Fruit fly (Drosophila melanogaster) whole organism, embryonic: ENCODE data around the gene Nse4.

Experiments used
- Abd-B ChIP-seq: fragments of 200-800 bp; sonication (Bioruptor generic); optimal IDR thresholded peaks from 2 replicates; lab custom pipeline; 2018; ENCODE audit warnings: missing biosample characterization, mild to moderate bottlenecking, missing genetic modification characterization, moderate library complexity
- Asciz ChIP-seq: fragments of 200-800 bp; sonication (Bioruptor generic); optimal IDR thresholded peaks from 2 replicates; lab custom pipeline; 2017; ENCODE audit warnings: missing biosample characterization, mild to moderate bottlenecking, missing genetic modification characterization, missing genetic modification reagents
- CG10979 ChIP-seq: fragments of 200-800 bp; sonication (Bioruptor generic); optimal IDR thresholded peaks from 2 replicates; lab custom pipeline; 2018; ENCODE audit warnings: missing biosample characterization, mild to moderate bottlenecking, missing genetic modification characterization, moderate library complexity
- CG11456 ChIP-seq: fragments of 200-800 bp; sonication (Bioruptor generic); IDR thresholded peaks from 3 replicates; pipeline ENCODE4 v1.3.6; 2022; ENCODE audit warnings: missing biosample characterization, missing genetic modification characterization
- CG11504 ChIP-seq: fragments of 200-800 bp; sonication (Bioruptor generic); optimal IDR thresholded peaks from 3 replicates; lab custom pipeline; 2019; ENCODE audit warnings: missing biosample characterization, mild to moderate bottlenecking, missing genetic modification characterization, moderate library complexity
- CG12236 ChIP-seq: fragments of 200-800 bp; sonication (Bioruptor generic); optimal IDR thresholded peaks from 2 replicates; lab custom pipeline; 2016; ENCODE audit warnings: missing biosample characterization, missing genetic modification characterization
- CG13624 ChIP-seq: fragments of 200-800 bp; sonication (Bioruptor generic); optimal IDR thresholded peaks from 2 replicates; lab custom pipeline; 2016; ENCODE audit warnings: missing biosample characterization, missing genetic modification characterization
- CG14014 ChIP-seq: fragments of 200-800 bp; sonication (Bioruptor generic); IDR thresholded peaks from 2 replicates; pipeline ENCODE4 v1.3.6; 2022; ENCODE audit warnings: missing biosample characterization, missing genetic modification characterization
- CG17802 ChIP-seq: fragments of 200-800 bp; sonication (Bioruptor generic); optimal IDR thresholded peaks from 2 replicates; lab custom pipeline; 2018; ENCODE audit warnings: missing biosample characterization, mild to moderate bottlenecking, missing genetic modification characterization, moderate library complexity
- CG18476 ChIP-seq: fragments of 200-800 bp; sonication (Bioruptor generic); optimal IDR thresholded peaks from 2 replicates; lab custom pipeline; 2016; ENCODE audit warnings: missing biosample characterization, mild to moderate bottlenecking, missing genetic modification characterization
- CG18599 ChIP-seq: fragments of 200-800 bp; sonication (Bioruptor generic); optimal IDR thresholded peaks from 3 replicates; lab custom pipeline; 2017; ENCODE audit warnings: missing biosample characterization, missing genetic modification characterization, mild to moderate bottlenecking, moderate library complexity, missing genetic modification reagents
- CG2120 ChIP-seq: fragments of 200-800 bp; sonication (Bioruptor generic); optimal IDR thresholded peaks from 3 replicates; lab custom pipeline; 2016; ENCODE audit warnings: missing biosample characterization, missing genetic modification characterization
- CG2678 ChIP-seq: fragments of 200-800 bp; sonication (Bioruptor generic); optimal IDR thresholded peaks from 3 replicates; lab custom pipeline; 2019; ENCODE audit warnings: missing biosample characterization, mild to moderate bottlenecking, missing genetic modification characterization, moderate library complexity
- CG31441 ChIP-seq: fragments of 200-800 bp; sonication (Bioruptor generic); IDR thresholded peaks from 2 replicates; pipeline ENCODE4 v1.3.6; 2022; ENCODE audit warnings: missing biosample characterization, missing genetic modification characterization
- CG34224 ChIP-seq: fragments of 200-800 bp; sonication (Bioruptor generic); IDR thresholded peaks from 3 replicates; pipeline ENCODE4 v1.3.6; 2022; ENCODE audit warnings: missing biosample characterization, missing genetic modification characterization; ENCODE audit not compliant: partially characterized antibody
- CG4360 ChIP-seq: fragments of 200-800 bp; sonication (Bioruptor generic); IDR thresholded peaks from 2 replicates; pipeline ENCODE4 v1.3.6; 2022; ENCODE audit warnings: missing biosample characterization, missing genetic modification characterization
- CG5180 ChIP-seq: fragments of 200-800 bp; sonication (Bioruptor generic); optimal IDR thresholded peaks from 3 replicates; lab custom pipeline; 2017; ENCODE audit warnings: missing biosample characterization, missing genetic modification characterization, mild to moderate bottlenecking, moderate library complexity, missing genetic modification reagents
- CG6254 ChIP-seq: fragments of 200-800 bp; sonication (Bioruptor generic); optimal IDR thresholded peaks from 3 replicates; lab custom pipeline; 2017; ENCODE audit warnings: mild to moderate bottlenecking, missing biosample characterization, missing genetic modification reagents, missing genetic modification characterization
- CG6654 ChIP-seq: fragments of 200-800 bp; sonication (Bioruptor generic); optimal IDR thresholded peaks from 2 replicates; lab custom pipeline; 2017; ENCODE audit warnings: missing biosample characterization, mild to moderate bottlenecking, missing genetic modification characterization
- CG6689 ChIP-seq: fragments of 200-800 bp; sonication (Bioruptor generic); IDR thresholded peaks from 2 replicates; pipeline ENCODE4 v1.3.6; 2022; ENCODE audit warnings: missing biosample characterization, missing genetic modification characterization
- CG7928 ChIP-seq: fragments of 200-800 bp; sonication (Bioruptor generic); optimal IDR thresholded peaks from 2 replicates; lab custom pipeline; 2017; ENCODE audit warnings: missing biosample characterization, mild to moderate bottlenecking, missing genetic modification characterization
- CoRest ChIP-seq: fragments of 200-800 bp; sonication (Bioruptor generic); optimal IDR thresholded peaks from 3 replicates; lab custom pipeline; 2018; ENCODE audit warnings: missing biosample characterization, mild to moderate bottlenecking, missing genetic modification characterization, moderate library complexity
- Gug ChIP-seq: fragments of 200-800 bp; sonication (Bioruptor generic); IDR thresholded peaks from 4 replicates; pipeline ENCODE4 v1.3.6; 2022; ENCODE audit warnings: missing biosample characterization, missing genetic modification characterization
- Hmr ChIP-seq: fragments of 200-800 bp; sonication (Bioruptor generic); optimal IDR thresholded peaks from 3 replicates; lab custom pipeline; 2017; ENCODE audit warnings: mild to moderate bottlenecking, missing biosample characterization, missing genetic modification reagents, missing genetic modification characterization
- Hr78 ChIP-seq, 2 experiments: fragments of 200-800 bp in 1 of 2; fragments of >200 bp in 1 of 2; sonication (Bioruptor generic) in 1 of 2; optimal IDR thresholded peaks; 2 replicates each; lab custom pipeline; 2017 to 2019; ENCODE audit warnings: missing biosample characterization in 2 of 2, missing genetic modification characterization in 2 of 2, mild to moderate bottlenecking in 1 of 2, moderate library complexity in 1 of 2
- NFAT ChIP-seq: fragments of 200-800 bp; sonication (Bioruptor generic); IDR thresholded peaks from 2 replicates; pipeline ENCODE4 v1.3.6; 2022; ENCODE audit warnings: missing biosample characterization, missing genetic modification characterization
- Nf-YB ChIP-seq: fragments of 200-800 bp; sonication (Bioruptor generic); optimal IDR thresholded peaks from 3 replicates; lab custom pipeline; 2019; ENCODE audit warnings: missing biosample characterization, mild to moderate bottlenecking, missing genetic modification characterization, moderate library complexity
- PHDP ChIP-seq: fragments of 200-800 bp; sonication (Bioruptor generic); optimal IDR thresholded peaks from 3 replicates; lab custom pipeline; 2018; ENCODE audit warnings: missing biosample characterization, mild to moderate bottlenecking, missing genetic modification characterization, moderate library complexity
- Sox100B ChIP-seq: fragments of 200-800 bp; sonication (Bioruptor generic); optimal IDR thresholded peaks from 3 replicates; lab custom pipeline; 2018; ENCODE audit warnings: missing biosample characterization, mild to moderate bottlenecking, missing genetic modification characterization
- TFAM ChIP-seq: fragments of 200-800 bp; sonication (Bioruptor generic); optimal IDR thresholded peaks from 2 replicates; lab custom pipeline; 2017; ENCODE audit warnings: missing biosample characterization, missing genetic modification characterization, inconsistent platforms
- chif ChIP-seq, 2 experiments: fragments of 200-800 bp; sonication (Bioruptor generic); optimal IDR thresholded peaks; 3 replicates each; lab custom pipeline; 2016; ENCODE audit warnings: missing biosample characterization in 2 of 2, missing genetic modification characterization in 2 of 2
- chn ChIP-seq: fragments of 200-800 bp; sonication (Bioruptor generic); optimal IDR thresholded peaks from 2 replicates; lab custom pipeline; 2016; ENCODE audit warnings: missing biosample characterization, missing genetic modification characterization
- croc ChIP-seq: fragments of 200-800 bp; sonication (Bioruptor generic); conservative IDR thresholded peaks from 3 replicates; pipeline ENCODE4 v1.3.6; 2022; ENCODE audit warnings: missing biosample characterization, missing genetic modification characterization
- dysf ChIP-seq: fragments of 200-800 bp; sonication (Bioruptor generic); IDR thresholded peaks from 3 replicates; pipeline ENCODE4 v1.3.6; 2022; ENCODE audit warnings: missing biosample characterization, missing genetic modification characterization
- fd96Cb ChIP-seq: fragments of 200-800 bp; sonication (Bioruptor generic); optimal IDR thresholded peaks from 2 replicates; lab custom pipeline; 2018; ENCODE audit warnings: missing biosample characterization, mild to moderate bottlenecking, missing genetic modification characterization, moderate library complexity
- gsb-n ChIP-seq: fragments of 200-800 bp; sonication (Bioruptor generic); optimal IDR thresholded peaks from 3 replicates; lab custom pipeline; 2018; ENCODE audit warnings: missing biosample characterization, mild to moderate bottlenecking, missing genetic modification characterization
- hth ChIP-seq: fragments of >200 bp; optimal IDR thresholded peaks from 2 replicates; lab custom pipeline; 2017; ENCODE audit warnings: inconsistent platforms
- ind ChIP-seq: fragments of 200-800 bp; sonication (Bioruptor generic); optimal IDR thresholded peaks from 3 replicates; lab custom pipeline; 2016; ENCODE audit warnings: missing biosample characterization, missing genetic modification characterization
- ken ChIP-seq: fragments of 200-800 bp; sonication (Bioruptor generic); IDR thresholded peaks from 3 replicates; pipeline ENCODE4 v1.3.6; 2022; ENCODE audit warnings: missing biosample characterization, missing genetic modification characterization
- klu ChIP-seq: fragments of 200-800 bp; sonication (Bioruptor generic); IDR thresholded peaks from 2 replicates; pipeline ENCODE4 v1.3.6; 2022; ENCODE audit warnings: missing biosample characterization, missing genetic modification characterization
- lilli ChIP-seq: fragments of 200-800 bp; sonication (Bioruptor generic); optimal IDR thresholded peaks from 3 replicates; lab custom pipeline; 2016; ENCODE audit warnings: missing biosample characterization, missing genetic modification characterization
- mam ChIP-seq: fragments of 200-800 bp; sonication (Bioruptor generic); optimal IDR thresholded peaks from 3 replicates; lab custom pipeline; 2016; ENCODE audit warnings: missing biosample characterization, missing genetic modification characterization
- mirr ChIP-seq: fragments of 200-800 bp; sonication (Bioruptor generic); optimal IDR thresholded peaks from 3 replicates; lab custom pipeline; 2018; ENCODE audit warnings: missing biosample characterization, mild to moderate bottlenecking, missing genetic modification characterization
- pros ChIP-seq: fragments of 200-800 bp; sonication (Bioruptor generic); optimal IDR thresholded peaks from 3 replicates; lab custom pipeline; 2019; ENCODE audit warnings: missing biosample characterization, mild to moderate bottlenecking, missing genetic modification characterization, moderate library complexity
- row ChIP-seq: fragments of 200-800 bp; sonication (Bioruptor generic); IDR thresholded peaks from 3 replicates; pipeline ENCODE4 v1.3.6; 2022; ENCODE audit warnings: missing biosample characterization, missing genetic modification characterization
- scrt ChIP-seq: fragments of 200-800 bp; sonication (Bioruptor generic); optimal IDR thresholded peaks from 2 replicates; lab custom pipeline; 2018; ENCODE audit warnings: missing biosample characterization, mild to moderate bottlenecking, missing genetic modification characterization, moderate library complexity
- sens ChIP-seq: fragments of 200-800 bp; sonication (Bioruptor generic); peaks from one replicate; lab custom pipeline; 2016; ENCODE audit warnings: missing biosample characterization, missing genetic modification characterization
- so ChIP-seq: fragments of 200-800 bp; sonication (Bioruptor generic); IDR thresholded peaks from 3 replicates; pipeline ENCODE4 v1.3.6; 2022; ENCODE audit warnings: missing biosample characterization, missing genetic modification characterization
- tgo ChIP-seq: fragments of 200-800 bp; sonication (Bioruptor generic); IDR thresholded peaks from 3 replicates; pipeline ENCODE4 v1.3.6; 2022; ENCODE audit warnings: missing biosample characterization, missing genetic modification characterization
- zfh1 ChIP-seq: fragments of 200-800 bp; sonication (Bioruptor generic); IDR thresholded peaks from 3 replicates; pipeline ENCODE4 v1.3.6; 2022; ENCODE audit warnings: missing biosample characterization, missing genetic modification characterization

The Nse4 gene

dm6 chr2L:10468388-10468787 is 29.1 kb downstream of the Nse4 start (continued):
- TF ChIP-seq CG5180 (peak; percentile 28), Hr78 (GFP tag; optimal IDR thresholded peaks at IDR 0.05; lab: Kevin White, UChicago) (peak in 1 of 2 experiments; percentile 4), chif (GFP tag; optimal IDR thresholded peaks at IDR 0.05; lab: Kevin White, UChicago) (peak; percentile 6 to 8), CG18476 (GFP tag; lab: Kevin White, UChicago) (no peak), CG6654 (peak; percentile 15), CG10979 (tag; lab: Kevin White, UChicago) (peak; percentile 44), Sox100B (peak; percentile 23), Hmr (peak; percentile 43), CG7928 (GFP tag; lab: Kevin White, UChicago) (no peak), ind (GFP tag; lab: Kevin White, UChicago) (peak; percentile 65), row (GFP tag; lab: Robert Waterston, UW) (peak; percentile 81), tgo (GFP tag; lab: Robert Waterston, UW) (peak; percentile 72; the same call in 2 of the 3 replicates), pros (GFP tag; lab: Kevin White, UChicago) (no peak), CoRest (tag; lab: Kevin White, UChicago) (peak; percentile 63), CG4360 (GFP tag; lab: Robert Waterston, UW) (no peak), Asciz (GFP tag; lab: Kevin White, UChicago) (peak; percentile 41), PHDP (tag; lab: Kevin White, UChicago) (peak; percentile 59), mam (GFP tag; lab: Kevin White, UChicago) (peak; percentile 39), Gug (GFP tag; lab: Robert Waterston, UW) (peak; percentile 41; the same call in 2 of the 4 replicates), chn (GFP tag; lab: Kevin White, UChicago) (peak; percentile 11), gsb-n (tag; lab: Kevin White, UChicago) (peak; percentile 23), Abd-B (GFP tag; lab: Kevin White, UChicago) (peak; percentile 35), Nf-YB (GFP tag; lab: Kevin White, UChicago) (no peak), sens (peak; percentile 63), CG18599 (peak; percentile 47), CG11456 (GFP tag; lab: Robert Waterston, UW) (peak; percentile 81), dysf (GFP tag; lab: Robert Waterston, UW) (peak; percentile 72), TFAM (no peak), NFAT (peak; percentile 78), CG2120 (GFP tag; lab: Kevin White, UChicago) (peak; percentile 43), CG11504 (tag; lab: Kevin White, UChicago) (peak; percentile 75), CG31441 (peak; percentile 64), fd96Cb (tag; lab: Kevin White, UChicago) (peak; percentile 48), scrt (GFP tag; lab: Kevin White, UChicago) (peak; percentile 23), croc (GFP tag; lab: Robert Waterston, UW) (0 out of 3 replicates have a peak, but pooled peaks have one; percentile 14), CG13624 (GFP tag; lab: Kevin White, UChicago) (peak; percentile 10), so (GFP tag; lab: Robert Waterston, UW) (peak; percentile 51; the same call in 1 of the 3 replicates), ken (GFP tag; lab: Robert Waterston, UW) (peak; percentile 55; the same call in 1 of the 3 replicates), CG14014 (GFP tag; lab: Robert Waterston, UW) (peak; percentile 58; the same call in 1 of the 2 replicates), zfh1 (GFP tag; lab: Robert Waterston, UW) (peak; percentile 76), CG2678 (peak; percentile 77), mirr (GFP tag; lab: Kevin White, UChicago) (peak; percentile 30), klu (no peak), CG6254 (GFP tag; lab: Kevin White, UChicago) (peak; percentile 40), lilli (peak; percentile 52), CG6689 (GFP tag; lab: Robert Waterston, UW) (0 out of 2 replicates have a peak, but pooled peaks have one; percentile 18), CG34224 (GFP tag; lab: Robert Waterston, UW) (no peak), CG12236 (GFP tag; lab: Kevin White, UChicago) (no peak), hth (lab: Kevin White, UChicago) (no peak), CG17802 (tag; lab: Kevin White, UChicago) (peak; percentile 38)
